Fruit fly (Drosophila melanogaster): Measurements from ENCODE around the gene CG31142.

Gene CG31142

dm6 chr3R:23947002-23947401 is 18.0 kb downstream of the CG31142 start (continued):
- TF ChIP-seq peb (GFP tag; IDR thresholded peaks at IDR 0.05) (no peak), Dp (GFP tag; optimal IDR thresholded peaks at IDR 0.05) (no peak), slbo (GFP tag; IDR thresholded peaks at IDR 0.05) (no peak), Mad (GFP tag; optimal IDR thresholded peaks at IDR 0.05) (no peak), ken (GFP tag; IDR thresholded peaks at IDR 0.05) (no peak), prd (optimal IDR thresholded peaks at IDR 0.05) (no peak), prd (GFP tag; IDR thresholded peaks at IDR 0.05) (no peak), rib (GFP tag; IDR thresholded peaks at IDR 0.05) (no peak), gcm (GFP tag; optimal IDR thresholded peaks at IDR 0.05) (no peak), pfk (GFP tag; optimal IDR thresholded peaks at IDR 0.05) (no peak), Awh (GFP tag; IDR thresholded peaks at IDR 0.05) (peak; percentile 32; the same call in 1 of the 2 replicates), odd (GFP tag; optimal IDR thresholded peaks at IDR 0.05) (peak; percentile 41), E2f1 (GFP tag; IDR thresholded peaks at IDR 0.05) (no peak), ci (GFP tag; IDR thresholded peaks at IDR 0.05) (peak; percentile 71; the same call in 1 of the 3 replicates), CG7357 (GFP tag; IDR thresholded peaks at IDR 0.05) (no peak), az2 (GFP tag; optimal IDR thresholded peaks at IDR 0.05) (no peak), CG9817 (tag; optimal IDR thresholded peaks at IDR 0.05) (no peak), CG7987 (GFP tag; optimal IDR thresholded peaks at IDR 0.05) (peak; percentile 37), Asciz (GFP tag; optimal IDR thresholded peaks at IDR 0.05) (peak; percentile 68), lmd (GFP tag; IDR thresholded peaks at IDR 0.05) (no peak), vnd (GFP tag; IDR thresholded peaks at IDR 0.05; ENCODE audit: partially characterized antibody) (no peak), Bdp1 (GFP tag; optimal IDR thresholded peaks at IDR 0.05) (no peak), CG2199 (GFP tag; IDR thresholded peaks at IDR 0.05) (no peak), zen2 (GFP tag; IDR thresholded peaks at IDR 0.05; ENCODE audit: partially characterized antibody) (no peak), bbx (GFP tag; IDR thresholded peaks at IDR 0.05; ENCODE audit: partially characterized antibody) (no peak), Fer2 (tag; optimal IDR thresholded peaks at IDR 0.05) (no peak), sima (GFP tag; optimal IDR thresholded peaks at IDR 0.05) (no peak), CG5180 (GFP tag; optimal IDR thresholded peaks at IDR 0.05) (no peak), CG3163 (GFP tag; optimal IDR thresholded peaks at IDR 0.05) (no peak), CG15011 (GFP tag; optimal IDR thresholded peaks at IDR 0.05) (no peak), CG6654 (GFP tag; optimal IDR thresholded peaks at IDR 0.05) (no peak), HLHmδ (GFP tag; optimal IDR thresholded peaks at IDR 0.05) (peak; percentile 39), CG1529 (GFP tag; optimal IDR thresholded peaks at IDR 0.05) (peak; percentile 34), pb (GFP tag; optimal IDR thresholded peaks at IDR 0.05) (no peak), CG10543 (GFP tag; optimal IDR thresholded peaks at IDR 0.05) (peak; percentile 8), CG42726 (GFP tag; IDR thresholded peaks at IDR 0.05; ENCODE audit: partially characterized antibody) (no peak), CG17829 (tag; optimal IDR thresholded peaks at IDR 0.05) (no peak), CG11696 (GFP tag; IDR thresholded peaks at IDR 0.05) (no peak), MESR4 (GFP tag; optimal IDR thresholded peaks at IDR 0.05) (no peak), CG3847 (GFP tag; IDR thresholded peaks at IDR 0.05) (no peak), pzg (GFP tag; optimal IDR thresholded peaks at IDR 0.05) (no peak), grau (tag; optimal IDR thresholded peaks at IDR 0.05) (no peak), CG12299 (tag; optimal IDR thresholded peaks at IDR 0.05) (no peak), oc (tag; optimal IDR thresholded peaks at IDR 0.05) (no peak), ATbp (GFP tag; optimal IDR thresholded peaks at IDR 0.05) (peak; percentile 81), nau (GFP tag; optimal IDR thresholded peaks at IDR 0.05) (no peak), CG8478 (optimal IDR thresholded peaks at IDR 0.05) (no peak), Dip2 (GFP tag; IDR thresholded peaks at IDR 0.05) (no peak), croc (GFP tag; conservative IDR thresholded peaks at IDR 0.05) (no peak), Nf-YB (GFP tag; optimal IDR thresholded peaks at IDR 0.05) (no peak), unpg (GFP tag; optimal IDR thresholded peaks at IDR 0.05) (no peak), TFAM (GFP tag; optimal IDR thresholded peaks at IDR 0.05) (no peak)

Data from whole organism, embryonic.